ENCODE assay signal across 5 worm cellular contexts in the genomic region with DNA sequence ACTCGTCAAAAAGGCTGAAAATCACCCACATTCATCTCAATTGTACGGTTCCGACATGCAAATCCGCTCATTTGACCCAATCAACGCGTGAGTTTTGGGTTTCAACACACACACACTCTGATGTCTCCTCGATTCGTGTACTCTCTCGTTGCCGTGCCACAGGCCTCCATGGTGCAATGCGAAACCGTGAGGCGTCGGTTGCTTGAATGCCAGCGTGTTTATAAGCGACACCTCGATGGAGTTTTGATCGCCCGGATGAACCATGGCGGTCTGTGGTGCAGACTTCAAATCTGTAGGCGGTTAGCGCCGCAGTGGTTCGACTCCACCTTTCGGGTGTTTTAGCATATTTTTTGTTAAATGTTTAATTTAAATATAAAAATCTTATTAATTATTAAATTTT.
TF ChIP-seq lines count a peak whose summit lies in the region.

No protein-coding gene starts in this region.

TF ChIP-seq in whole organism, L1 larva, 84 proteins besides CTCF, POLR2A, EP300 and RAD21 (continued from another document and continues in another):
- TF ChIP-seq grh-1 (GFP tag; IDR thresholded peaks at IDR 0.05; lab: Robert Waterston, UW) (peak; percentile 70), ceh-82 (tag; optimal IDR thresholded peaks at IDR 0.05; lab: Kevin White, UChicago) (peak; percentile 56 to 77 (median 59)), nhr-47 (tag; optimal IDR thresholded peaks at IDR 0.05; lab: Kevin White, UChicago) (peak; percentile 89), mab-9 (GFP tag; IDR thresholded peaks at IDR 0.05; lab: Robert Waterston, UW) (no peak), ceh-8 (GFP tag; optimal IDR thresholded peaks at IDR 0.05; lab: Kevin White, UChicago) (no peak), aha-1 (tag; optimal IDR thresholded peaks at IDR 0.05; lab: Kevin White, UChicago) (no peak), sox-4 (tag; optimal IDR thresholded peaks at IDR 0.05; lab: Kevin White, UChicago) (peak; percentile 23), mep-1 (tag; optimal IDR thresholded peaks at IDR 0.05; lab: Kevin White, UChicago) (peak; percentile 65), lin-13 (GFP tag; optimal IDR thresholded peaks at IDR 0.05; lab: Kevin White, UChicago) (peak; percentile 58), aly-2 (tag; optimal IDR thresholded peaks at IDR 0.05; lab: Kevin White, UChicago) (peak; percentile 4), lir-3 (tag; optimal IDR thresholded peaks at IDR 0.05; lab: Kevin White, UChicago; ENCODE audit: poor library complexity) (peak; percentile 53), unc-86 (tag; optimal IDR thresholded peaks at IDR 0.05; lab: Kevin White, UChicago) (peak; percentile 51), xbp-1 (tag; optimal IDR thresholded peaks at IDR 0.05; lab: Kevin White, UChicago) (peak; percentile 75), ztf-11 (tag; optimal IDR thresholded peaks at IDR 0.05; lab: Kevin White, UChicago) (peak in 1 of 2 experiments; percentile 29), lin-14 (GFP tag; optimal IDR thresholded peaks at IDR 0.05; lab: Kevin White, UChicago) (peak; percentile 74), skn-1 (tag; optimal IDR thresholded peaks at IDR 0.05; lab: Kevin White, UChicago) (peak; percentile 35), mdl-1 (tag; optimal IDR thresholded peaks at IDR 0.05; lab: Kevin White, UChicago) (peak in 1 of 2 experiments; percentile 52), snu-23 (GFP tag; optimal IDR thresholded peaks at IDR 0.05; lab: Kevin White, UChicago) (peak; percentile 86), hlh-4 (tag; optimal IDR thresholded peaks at IDR 0.05; lab: Kevin White, UChicago) (no peak), C34B4.2 (tag; optimal IDR thresholded peaks at IDR 0.05; lab: Kevin White, UChicago) (no peak), efl-3 (GFP tag; optimal IDR thresholded peaks at IDR 0.05; lab: Kevin White, UChicago) (no peak), lin-15B (tag; optimal IDR thresholded peaks at IDR 0.05; lab: Kevin White, UChicago) (peak; percentile 22), rnt-1 (tag; optimal IDR thresholded peaks at IDR 0.05; lab: Kevin White, UChicago) (peak; percentile 94), nhr-71 (tag; optimal IDR thresholded peaks at IDR 0.05; lab: Kevin White, UChicago) (peak; percentile 90), nhr-76 (tag; optimal IDR thresholded peaks at IDR 0.05; lab: Kevin White, UChicago) (no peak)

TF ChIP-seq in whole organism, L2 larva, 48 proteins besides CTCF, POLR2A, EP300 and RAD21 (continued from another document):
- TF ChIP-seq snpc-4 (tag; optimal IDR thresholded peaks at IDR 0.05; lab: Kevin White, UChicago): peak; percentile 98
- peak; percentile 79 for TF ChIP-seq lsy-2 (tag; optimal IDR thresholded peaks at IDR 0.05; lab: Kevin White, UChicago)
- TF ChIP-seq ztf-4 (tag; optimal IDR thresholded peaks at IDR 0.05; lab: Kevin White, UChicago): no peak
- peak; percentile 11 for TF ChIP-seq lin-11 (tag; optimal IDR thresholded peaks at IDR 0.05; lab: Kevin White, UChicago)
- no peak for TF ChIP-seq ama-1 (optimal IDR thresholded peaks at IDR 0.05; lab: Kevin White, UChicago)
- TF ChIP-seq mdl-1 (tag; optimal IDR thresholded peaks at IDR 0.05; lab: Kevin White, UChicago): peak in 1 of 2 experiments; percentile 30
- TF ChIP-seq alr-1 (tag; optimal IDR thresholded peaks at IDR 0.05; lab: Kevin White, UChicago): no peak
- TF ChIP-seq nhr-129 (tag; optimal IDR thresholded peaks at IDR 0.05; lab: Kevin White, UChicago): peak; percentile 81
- no peak for TF ChIP-seq skn-1 (tag; optimal IDR thresholded peaks at IDR 0.05; lab: Kevin White, UChicago)
- no peak for TF ChIP-seq nhr-77 (tag; optimal IDR thresholded peaks at IDR 0.05; lab: Kevin White, UChicago)
- peak; percentile 54 for TF ChIP-seq sma-3 (GFP tag; optimal IDR thresholded peaks at IDR 0.05; lab: Kevin White, UChicago)
- peak; percentile 49 for TF ChIP-seq ceh-16 (tag; optimal IDR thresholded peaks at IDR 0.05; lab: Kevin White, UChicago)
- no peak for TF ChIP-seq ceh-82 (tag; optimal IDR thresholded peaks at IDR 0.05; lab: Kevin White, UChicago)
- TF ChIP-seq C34F6.9 (tag; optimal IDR thresholded peaks at IDR 0.05; lab: Kevin White, UChicago): peak; percentile 35
- TF ChIP-seq mbf-1 (tag; optimal IDR thresholded peaks at IDR 0.05; lab: Kevin White, UChicago): no peak
- peak; percentile 64 for TF ChIP-seq sma-9 (GFP tag; optimal IDR thresholded peaks at IDR 0.05; lab: Kevin White, UChicago)
- TF ChIP-seq sma-9 (tag; optimal IDR thresholded peaks at IDR 0.05; lab: Kevin White, UChicago): no peak
- peak; percentile 28 for TF ChIP-seq lin-13 (GFP tag; optimal IDR thresholded peaks at IDR 0.05; lab: Kevin White, UChicago)
- peak; percentile 46 for TF ChIP-seq F13H6.1 (tag; optimal IDR thresholded peaks at IDR 0.05; lab: Kevin White, UChicago)
TF ChIP-seq in whole organism, L2 larva: peak in this region for 16.

TF ChIP-seq in whole organism, L3 larva, 47 proteins besides CTCF, POLR2A, EP300 and RAD21 (continued from another document and continues in another):
- TF ChIP-seq fos-1 (tag; optimal IDR thresholded peaks at IDR 0.05; lab: Kevin White, UChicago) (no peak), nhr-67 (tag; optimal IDR thresholded peaks at IDR 0.05; lab: Kevin White, UChicago) (no peak), nhr-25 (tag; optimal IDR thresholded peaks at IDR 0.05; lab: Kevin White, UChicago) (no peak), nhr-76 (tag; optimal IDR thresholded peaks at IDR 0.05; lab: Kevin White, UChicago) (no peak), daf-12 (tag; optimal IDR thresholded peaks at IDR 0.05; lab: Kevin White, UChicago) (no peak), nhr-77 (tag; optimal IDR thresholded peaks at IDR 0.05; lab: Kevin White, UChicago) (no peak), ceh-82 (tag; optimal IDR thresholded peaks at IDR 0.05; lab: Kevin White, UChicago) (no peak), ceh-28 (tag; optimal IDR thresholded peaks at IDR 0.05; lab: Kevin White, UChicago) (no peak), elt-2 (tag; optimal IDR thresholded peaks at IDR 0.05; lab: Kevin White, UChicago) (peak; percentile 22), snpc-4 (tag; optimal IDR thresholded peaks at IDR 0.05; lab: Kevin White, UChicago) (peak; percentile 98), aly-2 (tag; optimal IDR thresholded peaks at IDR 0.05; lab: Kevin White, UChicago) (no peak), ztf-4 (tag; optimal IDR thresholded peaks at IDR 0.05; lab: Kevin White, UChicago) (no peak), unc-62 (GFP tag; optimal IDR thresholded peaks at IDR 0.05; lab: Kevin White, UChicago) (no peak), nhr-11 (tag; optimal IDR thresholded peaks at IDR 0.05; lab: Kevin White, UChicago) (no peak), ceh-9 (tag; optimal IDR thresholded peaks at IDR 0.05; lab: Kevin White, UChicago) (no peak), pqm-1 (tag; optimal IDR thresholded peaks at IDR 0.05; lab: Kevin White, UChicago) (no peak), lsy-12 (tag; optimal IDR thresholded peaks at IDR 0.05; lab: Kevin White, UChicago) (peak; percentile 13), eor-1 (tag; optimal IDR thresholded peaks at IDR 0.05; lab: Kevin White, UChicago) (no peak), elt-1 (tag; optimal IDR thresholded peaks at IDR 0.05; lab: Kevin White, UChicago) (no peak), elt-3 (tag; optimal IDR thresholded peaks at IDR 0.05; lab: Kevin White, UChicago) (no peak), tbx-2 (tag; optimal IDR thresholded peaks at IDR 0.05; lab: Kevin White, UChicago) (no peak), egl-5 (tag; optimal IDR thresholded peaks at IDR 0.05; lab: Kevin White, UChicago) (no peak), nhr-23 (tag; optimal IDR thresholded peaks at IDR 0.05; lab: Kevin White, UChicago) (peak; percentile 5), fkh-2 (tag; optimal IDR thresholded peaks at IDR 0.05; lab: Kevin White, UChicago) (no peak), hmg-11 (tag; optimal IDR thresholded peaks at IDR 0.05; lab: Kevin White, UChicago) (no peak), nfya-1 (tag; optimal IDR thresholded peaks at IDR 0.05; lab: Kevin White, UChicago; ENCODE audit: insufficient read depth) (peak; percentile 58), zag-1 (tag; optimal IDR thresholded peaks at IDR 0.05; lab: Kevin White, UChicago) (no peak), lin-15B (tag; optimal IDR thresholded peaks at IDR 0.05; lab: Kevin White, UChicago) (peak; percentile 45), ama-1 (optimal IDR thresholded peaks at IDR 0.05; lab: Kevin White, UChicago) (peak; percentile 76), nhr-43 (tag; optimal IDR thresholded peaks at IDR 0.05; lab: Kevin White, UChicago; ENCODE audit: poor library complexity, severe bottlenecking) (no peak), nhr-237 (tag; optimal IDR thresholded peaks at IDR 0.05; lab: Kevin White, UChicago) (no peak)

TF ChIP-seq in whole organism, L4 larva, 104 proteins besides CTCF, POLR2A, EP300 and RAD21 (continued from another document and continues in another):
- TF ChIP-seq arid-1 (GFP tag; conservative IDR thresholded peaks at IDR 0.05; lab: Robert Waterston, UW) (peak; percentile 63; the same call in 1 of the 2 replicates), fos-1 (tag; optimal IDR thresholded peaks at IDR 0.05; lab: Kevin White, UChicago) (no peak), ceh-82 (tag; optimal IDR thresholded peaks at IDR 0.05; lab: Kevin White, UChicago) (no peak), lin-38 (GFP tag; IDR thresholded peaks at IDR 0.05; lab: Robert Waterston, UW) (peak; percentile 69), dve-1 (tag; optimal IDR thresholded peaks at IDR 0.05; lab: Kevin White, UChicago; ENCODE audit: insufficient read depth) (peak; percentile 39), ces-1 (GFP tag; optimal IDR thresholded peaks at IDR 0.05; lab: Kevin White, UChicago) (no peak), daf-12 (tag; optimal IDR thresholded peaks at IDR 0.05; lab: Kevin White, UChicago) (no peak), lin-15B (tag; optimal IDR thresholded peaks at IDR 0.05; lab: Kevin White, UChicago) (no peak), hlh-30 (tag; optimal IDR thresholded peaks at IDR 0.05; lab: Kevin White, UChicago; ENCODE audit: insufficient read depth) (peak; percentile 60), mxl-2 (GFP tag; conservative IDR thresholded peaks at IDR 0.05; lab: Robert Waterston, UW) (no peak), ceh-32 (tag; optimal IDR thresholded peaks at IDR 0.05; lab: Kevin White, UChicago; ENCODE audit: poor library complexity) (no peak), Y105C5A.15 (GFP tag; IDR thresholded peaks at IDR 0.05; lab: Robert Waterston, UW) (no peak), mdt-29 (GFP tag; IDR thresholded peaks at IDR 0.05; lab: Robert Waterston, UW) (no peak), ZK337.2 (GFP tag; IDR thresholded peaks at IDR 0.05; lab: Robert Waterston, UW) (no peak), nhr-48 (tag; optimal IDR thresholded peaks at IDR 0.05; lab: Kevin White, UChicago) (no peak), nhr-25 (tag; optimal IDR thresholded peaks at IDR 0.05; lab: Kevin White, UChicago; ENCODE audit: borderline replicate concordance, insufficient read depth) (no peak), gei-8 (GFP tag; optimal IDR thresholded peaks at IDR 0.05; lab: Kevin White, UChicago) (no peak), ceh-28 (tag; optimal IDR thresholded peaks at IDR 0.05; lab: Kevin White, UChicago) (no peak), F44E2.7 (GFP tag; IDR thresholded peaks at IDR 0.05; lab: Robert Waterston, UW) (no peak), dmd-6 (GFP tag; IDR thresholded peaks at IDR 0.05; lab: Robert Waterston, UW) (peak; percentile 29; the same call in 1 of the 2 replicates), set-16 (GFP tag; IDR thresholded peaks at IDR 0.05; lab: Robert Waterston, UW) (peak; percentile 44), nhr-77 (tag; optimal IDR thresholded peaks at IDR 0.05; lab: Kevin White, UChicago) (no peak), lin-39 (tag; optimal IDR thresholded peaks at IDR 0.05; lab: Kevin White, UChicago) (no peak), ceh-44 (GFP tag; IDR thresholded peaks at IDR 0.05; lab: Robert Waterston, UW) (no peak), dmd-8 (GFP tag; IDR thresholded peaks at IDR 0.05; lab: Robert Waterston, UW) (0 out of 2 replicates have a peak, but pooled peaks have one; percentile 52), tra-1 (GFP tag; IDR thresholded peaks at IDR 0.05; lab: Robert Waterston, UW) (no peak), lsy-2 (tag; optimal IDR thresholded peaks at IDR 0.05; lab: Kevin White, UChicago) (peak in 1 of 2 experiments; percentile 72), nhr-6 (tag; optimal IDR thresholded peaks at IDR 0.05; lab: Kevin White, UChicago) (no peak), ZK546.5 (tag; optimal IDR thresholded peaks at IDR 0.05; lab: Kevin White, UChicago) (no peak), madf-5 (GFP tag; IDR thresholded peaks at IDR 0.05; lab: Robert Waterston, UW) (no peak), hif-1 (tag; optimal IDR thresholded peaks at IDR 0.05; lab: Kevin White, UChicago) (no peak)

TF ChIP-seq in whole organism, young adult, 124 proteins besides CTCF, POLR2A, EP300 and RAD21 (continued from another document and continues in another):
- TF ChIP-seq ztf-25 (GFP tag; IDR thresholded peaks at IDR 0.05; lab: Robert Waterston, UW) (0 out of 2 replicates have a peak, but pooled peaks have one; percentile 21), nfyb-1 (GFP tag; IDR thresholded peaks at IDR 0.05; lab: Robert Waterston, UW) (peak; percentile 76), T26A5.8 (tag; optimal IDR thresholded peaks at IDR 0.05; lab: Kevin White, UChicago) (peak; percentile 69), ceh-100 (GFP tag; IDR thresholded peaks at IDR 0.05; lab: Robert Waterston, UW) (no peak), B0019.2 (GFP tag; conservative IDR thresholded peaks at IDR 0.05; lab: Robert Waterston, UW) (0 out of 2 replicates have a peak, but pooled peaks have one; percentile 23), lsy-27 (tag; optimal IDR thresholded peaks at IDR 0.05; lab: Kevin White, UChicago; ENCODE audit: borderline replicate concordance, insufficient read depth) (no peak), mcd-1 (GFP tag; IDR thresholded peaks at IDR 0.05; lab: Robert Waterston, UW) (peak; percentile 74), rcor-1 (GFP tag; IDR thresholded peaks at IDR 0.05; lab: Robert Waterston, UW) (peak; percentile 68), D2030.7 (GFP tag; IDR thresholded peaks at IDR 0.05; lab: Robert Waterston, UW) (peak; percentile 88), chd-7 (tag; optimal IDR thresholded peaks at IDR 0.05; lab: Kevin White, UChicago) (peak; percentile 4), ztf-26 (tag; optimal IDR thresholded peaks at IDR 0.05; lab: Kevin White, UChicago) (peak; percentile 48), lin-54 (GFP tag; optimal IDR thresholded peaks at IDR 0.05; lab: Kevin White, UChicago) (peak; percentile 60), Y53G8AR.9 (GFP tag; conservative IDR thresholded peaks at IDR 0.05; lab: Robert Waterston, UW) (peak; percentile 79), zim-3 (tag; optimal IDR thresholded peaks at IDR 0.05; lab: Kevin White, UChicago) (peak; percentile 46), rpc-1 (optimal IDR thresholded peaks at IDR 0.05; lab: Kevin White, UChicago) (peak; percentile 42), rpc-1 (tag; optimal IDR thresholded peaks at IDR 0.05; lab: Kevin White, UChicago) (peak; percentile 66), let-607 (tag; optimal IDR thresholded peaks at IDR 0.05; lab: Kevin White, UChicago) (peak in 1 of 2 experiments; percentile 2), lsl-1 (GFP tag; optimal IDR thresholded peaks at IDR 0.05; lab: Kevin White, UChicago) (peak; percentile 69), snpc-1.1 (tag; optimal IDR thresholded peaks at IDR 0.05; lab: Kevin White, UChicago; ENCODE audit: insufficient read depth) (peak; percentile 95), F39B2.1 (GFP tag; IDR thresholded peaks at IDR 0.05; lab: Robert Waterston, UW) (0 out of 2 replicates have a peak, but pooled peaks have one; percentile 26), F49E8.2 (tag; optimal IDR thresholded peaks at IDR 0.05; lab: Kevin White, UChicago; ENCODE audit: insufficient read depth) (peak; percentile 87), egl-44 (GFP tag; IDR thresholded peaks at IDR 0.05; lab: Robert Waterston, UW) (peak; percentile 42; the same call in 1 of the 2 replicates), ekl-4 (GFP tag; IDR thresholded peaks at IDR 0.05; lab: Robert Waterston, UW) (peak; percentile 80), cebp-1 (GFP tag; IDR thresholded peaks at IDR 0.05; lab: Robert Waterston, UW) (0 out of 2 replicates have a peak, but pooled peaks have one; percentile 42), cebp-1 (tag; optimal IDR thresholded peaks at IDR 0.05; lab: Kevin White, UChicago) (peak; percentile 66), snpc-3.4 (tag; optimal IDR thresholded peaks at IDR 0.05; lab: Kevin White, UChicago) (peak; percentile 87), madf-6 (GFP tag; IDR thresholded peaks at IDR 0.05; lab: Robert Waterston, UW) (peak; percentile 68), efl-1 (GFP tag; optimal IDR thresholded peaks at IDR 0.05; lab: Kevin White, UChicago) (no peak), ZK185.1 (tag; optimal IDR thresholded peaks at IDR 0.05; lab: Kevin White, UChicago; ENCODE audit: poor library complexity, severe bottlenecking) (peak; percentile 44), F37B4.10 (GFP tag; IDR thresholded peaks at IDR 0.05; lab: Robert Waterston, UW) (0 out of 2 replicates have a peak, but pooled peaks have one; percentile 84), ztf-18 (tag; optimal IDR thresholded peaks at IDR 0.05; lab: Kevin White, UChicago) (no peak)
